Fruit fly (Drosophila melanogaster) whole organism, embryonic: ENCODE measurements around the gene CG12206.

Experiments used
- Aef1 ChIP-seq: fragments of 200-800 bp; sonication (Bioruptor generic); IDR thresholded peaks from 3 replicates; pipeline ENCODE4 v1.3.6; 2022; ENCODE audit warnings: missing biosample characterization, missing genetic modification characterization
- Antp ChIP-seq: fragments of 200-800 bp; sonication (Bioruptor generic); optimal IDR thresholded peaks from 3 replicates; lab custom pipeline; 2016; ENCODE audit warnings: missing biosample characterization, missing genetic modification characterization
- B-H1 ChIP-seq: fragments of 200-800 bp; sonication (Bioruptor generic); IDR thresholded peaks from 3 replicates; pipeline ENCODE4 v1.3.6; 2022; ENCODE audit warnings: missing biosample characterization, missing genetic modification characterization
- B-H2 ChIP-seq: fragments of 200-800 bp; sonication (Bioruptor generic); optimal IDR thresholded peaks from 2 replicates; lab custom pipeline; 2018; ENCODE audit warnings: missing biosample characterization, mild to moderate bottlenecking, missing genetic modification characterization
- CG11247 ChIP-seq: fragments of 200-800 bp; sonication (Bioruptor generic); IDR thresholded peaks from 2 replicates; pipeline ENCODE4 v1.3.6; 2022; ENCODE audit warnings: missing biosample characterization, missing genetic modification characterization
- CG11398 ChIP-seq: fragments of 200-800 bp; sonication (Bioruptor generic); optimal IDR thresholded peaks from 2 replicates; lab custom pipeline; 2016; ENCODE audit warnings: missing biosample characterization, missing genetic modification characterization
- CG11560 ChIP-seq: fragments of 200-800 bp; sonication (Bioruptor generic); IDR thresholded peaks from 3 replicates; pipeline ENCODE4 v1.3.6; 2022; ENCODE audit warnings: missing biosample characterization, missing genetic modification characterization
- CG12071 ChIP-seq: fragments of 200-800 bp; sonication (Bioruptor generic); optimal IDR thresholded peaks from 3 replicates; lab custom pipeline; 2018; ENCODE audit warnings: missing biosample characterization, mild to moderate bottlenecking, missing genetic modification characterization
- CG14667 ChIP-seq: fragments of 200-800 bp; sonication (Bioruptor generic); IDR thresholded peaks from 2 replicates; pipeline ENCODE4 v1.3.6; 2022; ENCODE audit warnings: missing biosample characterization, missing genetic modification characterization
- CG14710 ChIP-seq: fragments of 200-800 bp; sonication (Bioruptor generic); optimal IDR thresholded peaks from 3 replicates; lab custom pipeline; 2019; ENCODE audit warnings: missing biosample characterization, mild to moderate bottlenecking, missing genetic modification characterization, moderate library complexity
- CG15514 ChIP-seq: fragments of 200-800 bp; sonication (Bioruptor generic); optimal IDR thresholded peaks from 3 replicates; lab custom pipeline; 2017; ENCODE audit warnings: missing biosample characterization, missing genetic modification characterization, mild to moderate bottlenecking, moderate library complexity, missing genetic modification reagents
- CG1602 ChIP-seq: fragments of 200-800 bp; sonication (Bioruptor generic); optimal IDR thresholded peaks from 3 replicates; lab custom pipeline; 2016; ENCODE audit warnings: missing biosample characterization, missing genetic modification characterization
- CG17186 ChIP-seq: fragments of 200-800 bp; sonication (Bioruptor generic); optimal IDR thresholded peaks from 3 replicates; lab custom pipeline; 2017; ENCODE audit warnings: missing biosample characterization, missing genetic modification reagents, missing genetic modification characterization
- CG17328 ChIP-seq: fragments of 200-800 bp; sonication (Bioruptor generic); IDR thresholded peaks from 2 replicates; pipeline ENCODE4 v1.3.6; 2022; ENCODE audit warnings: missing biosample characterization, missing genetic modification characterization
- CG18599 ChIP-seq: fragments of 200-800 bp; sonication (Bioruptor generic); optimal IDR thresholded peaks from 3 replicates; lab custom pipeline; 2017; ENCODE audit warnings: missing biosample characterization, missing genetic modification characterization, mild to moderate bottlenecking, moderate library complexity, missing genetic modification reagents
- CG2202 ChIP-seq: fragments of 200-800 bp; sonication (Bioruptor generic); optimal IDR thresholded peaks from 2 replicates; lab custom pipeline; 2018; ENCODE audit warnings: missing biosample characterization, mild to moderate bottlenecking, missing genetic modification characterization
- CG3163 ChIP-seq: fragments of 200-800 bp; sonication (Bioruptor generic); optimal IDR thresholded peaks from 3 replicates; lab custom pipeline; 2016; ENCODE audit warnings: missing biosample characterization, missing genetic modification characterization
- CG42726 ChIP-seq: fragments of 200-800 bp; sonication (Bioruptor generic); IDR thresholded peaks from 2 replicates; pipeline ENCODE4 v1.3.6; 2022; ENCODE audit warnings: missing biosample characterization, missing genetic modification characterization; ENCODE audit not compliant: partially characterized antibody
- CG7963 ChIP-seq: fragments of 200-800 bp; sonication (Bioruptor generic); IDR thresholded peaks from 3 replicates; pipeline ENCODE4 v1.3.6; 2022; ENCODE audit warnings: missing biosample characterization, missing genetic modification characterization; ENCODE audit not compliant: partially characterized antibody
- CG7987 ChIP-seq: fragments of 200-800 bp; sonication (Bioruptor generic); optimal IDR thresholded peaks from 2 replicates; lab custom pipeline; 2018; ENCODE audit warnings: missing biosample characterization, mild to moderate bottlenecking, missing genetic modification characterization, moderate library complexity
- CG8290 ChIP-seq, 3 experiments: fragments of 200-800 bp; sonication (Bioruptor generic); optimal IDR thresholded peaks; 2 replicates each; lab custom pipeline; 2016 to 2019; ENCODE audit warnings: missing biosample characterization in 3 of 3, missing genetic modification characterization in 3 of 3, mild to moderate bottlenecking in 2 of 3, moderate library complexity in 1 of 3
- CG8359 ChIP-seq: fragments of 200-800 bp; sonication (Bioruptor generic); optimal IDR thresholded peaks from 2 replicates; lab custom pipeline; 2017; ENCODE audit warnings: missing biosample characterization, mild to moderate bottlenecking, missing genetic modification characterization, borderline replicate concordance
- CG9215 ChIP-seq: fragments of 200-800 bp; sonication (Bioruptor generic); IDR thresholded peaks from 2 replicates; pipeline ENCODE4 v1.3.6; 2022; ENCODE audit warnings: missing biosample characterization, missing genetic modification characterization
- Camta ChIP-seq: fragments of 200-800 bp; sonication (Bioruptor generic); optimal IDR thresholded peaks from 2 replicates; lab custom pipeline; 2016; ENCODE audit warnings: missing biosample characterization, missing genetic modification characterization
- CkIIα-i1 ChIP-seq: fragments of 200-800 bp; sonication (Bioruptor generic); IDR thresholded peaks from 2 replicates; pipeline ENCODE4 v1.3.6; 2022; ENCODE audit warnings: missing biosample characterization, missing genetic modification characterization
- Deaf1 ChIP-seq: fragments of 200-800 bp; optimal IDR thresholded peaks from 3 replicates; lab custom pipeline; 2019; ENCODE audit warnings: missing biosample characterization, mild to moderate bottlenecking, missing genetic modification characterization, moderate library complexity
- Ets97D ChIP-seq: fragments of 200-800 bp; sonication (Bioruptor generic); optimal IDR thresholded peaks from 3 replicates; lab custom pipeline; 2016; ENCODE audit warnings: missing biosample characterization, missing genetic modification characterization
- GATAe ChIP-seq: fragments of 200-800 bp; sonication (Bioruptor generic); conservative IDR thresholded peaks from 2 replicates; pipeline ENCODE4 v1.3.6; 2022; ENCODE audit warnings: missing biosample characterization, missing genetic modification characterization
- Lpt ChIP-seq: fragments of >200 bp; optimal IDR thresholded peaks from 2 replicates; lab custom pipeline; 2018; ENCODE audit warnings: missing biosample characterization, missing genetic modification characterization
- NFAT ChIP-seq: fragments of 200-800 bp; sonication (Bioruptor generic); IDR thresholded peaks from 2 replicates; pipeline ENCODE4 v1.3.6; 2022; ENCODE audit warnings: missing biosample characterization, missing genetic modification characterization
- Nf-YA ChIP-seq: fragments of 200-800 bp; sonication (Bioruptor generic); IDR thresholded peaks from 2 replicates; pipeline ENCODE4 v1.3.6; 2022; ENCODE audit warnings: missing biosample characterization, missing genetic modification characterization
- PHDP ChIP-seq: fragments of 200-800 bp; sonication (Bioruptor generic); optimal IDR thresholded peaks from 3 replicates; lab custom pipeline; 2018; ENCODE audit warnings: missing biosample characterization, mild to moderate bottlenecking, missing genetic modification characterization, moderate library complexity
- Scr ChIP-seq: fragments of 200-800 bp; sonication (Bioruptor generic); IDR thresholded peaks from 2 replicates; pipeline ENCODE4 v1.3.6; 2022; ENCODE audit warnings: missing biosample characterization, missing genetic modification characterization; ENCODE audit not compliant: partially characterized antibody
- Sox100B ChIP-seq: fragments of 200-800 bp; sonication (Bioruptor generic); optimal IDR thresholded peaks from 3 replicates; lab custom pipeline; 2018; ENCODE audit warnings: missing biosample characterization, mild to moderate bottlenecking, missing genetic modification characterization
- Spps ChIP-seq: fragments of 200-800 bp; sonication (Bioruptor generic); optimal IDR thresholded peaks from 2 replicates; lab custom pipeline; 2018; ENCODE audit warnings: missing biosample characterization, mild to moderate bottlenecking, missing genetic modification characterization
- YL-1 ChIP-seq: fragments of 200-800 bp; sonication (Bioruptor generic); optimal IDR thresholded peaks from 3 replicates; lab custom pipeline; 2017; ENCODE audit warnings: missing biosample characterization, mild to moderate bottlenecking, missing genetic modification characterization
- ara ChIP-seq: fragments of 200-800 bp; sonication (Bioruptor generic); IDR thresholded peaks from 2 replicates; pipeline ENCODE4 v1.3.6; 2022; ENCODE audit warnings: missing biosample characterization, missing genetic modification characterization
- ato ChIP-seq: fragments of 200-800 bp; sonication (Bioruptor generic); IDR thresholded peaks from 2 replicates; pipeline ENCODE4 v1.3.6; 2022; ENCODE audit warnings: missing biosample characterization, missing genetic modification characterization; ENCODE audit not compliant: partially characterized antibody
- ci ChIP-seq: fragments of 200-800 bp; sonication (Bioruptor generic); IDR thresholded peaks from 3 replicates; pipeline ENCODE4 v1.3.6; 2022; ENCODE audit warnings: missing biosample characterization, missing genetic modification characterization
- cwo ChIP-seq: fragments of 200-800 bp; sonication (Bioruptor generic); optimal IDR thresholded peaks from 3 replicates; lab custom pipeline; 2017; ENCODE audit warnings: missing biosample characterization, missing genetic modification characterization, mild to moderate bottlenecking, moderate library complexity, missing genetic modification reagents
- danr ChIP-seq: fragments of 200-800 bp; sonication (Bioruptor generic); IDR thresholded peaks from 2 replicates; pipeline ENCODE4 v1.3.6; 2022; ENCODE audit warnings: missing biosample characterization, missing genetic modification characterization
- emc ChIP-seq: fragments of 200-800 bp; sonication (Bioruptor generic); optimal IDR thresholded peaks from 2 replicates; lab custom pipeline; 2016; ENCODE audit warnings: missing biosample characterization, missing genetic modification characterization
- fru ChIP-seq: fragments of >200 bp; optimal IDR thresholded peaks from 2 replicates; lab custom pipeline; 2017
- gcm2 ChIP-seq: fragments of 200-800 bp; sonication (Bioruptor generic); optimal IDR thresholded peaks from 2 replicates; lab custom pipeline; 2016; ENCODE audit warnings: missing biosample characterization, missing genetic modification characterization
- gem ChIP-seq: fragments of 200-800 bp; sonication (Bioruptor generic); optimal IDR thresholded peaks from 2 replicates; lab custom pipeline; 2019; ENCODE audit warnings: missing biosample characterization, mild to moderate bottlenecking, missing genetic modification characterization, moderate library complexity
- her ChIP-seq: fragments of 200-800 bp; sonication (Bioruptor generic); optimal IDR thresholded peaks from 2 replicates; lab custom pipeline; 2016; ENCODE audit warnings: missing biosample characterization, missing genetic modification characterization
- maf-S ChIP-seq: fragments of 200-800 bp; sonication (Bioruptor generic); optimal IDR thresholded peaks from 2 replicates; lab custom pipeline; 2016; ENCODE audit warnings: missing biosample characterization, missing genetic modification characterization
- tx ChIP-seq: fragments of 200-800 bp; sonication (Bioruptor generic); optimal IDR thresholded peaks from 2 replicates; lab custom pipeline; 2016; ENCODE audit warnings: missing biosample characterization, missing genetic modification characterization
- unc-4 ChIP-seq: fragments of 200-800 bp; sonication (Bioruptor generic); IDR thresholded peaks from 2 replicates; pipeline ENCODE4 v1.3.6; 2022; ENCODE audit warnings: missing biosample characterization, missing genetic modification characterization; ENCODE audit not compliant: partially characterized antibody
- vnd ChIP-seq: fragments of 200-800 bp; sonication (Bioruptor generic); IDR thresholded peaks from 3 replicates; pipeline ENCODE4 v1.3.6; 2022; ENCODE audit warnings: missing biosample characterization, missing genetic modification characterization; ENCODE audit not compliant: partially characterized antibody
- zf30C ChIP-seq: fragments of 200-800 bp; sonication (Bioruptor generic); optimal IDR thresholded peaks from 3 replicates; lab custom pipeline; 2018; ENCODE audit warnings: missing biosample characterization, mild to moderate bottlenecking, missing genetic modification characterization

The CG12206 gene

dm6 chrX:3485304-3485703 lies 11.0 kb upstream of the CG12206 start, which contains the start of the genes CG14270 and CG10803 (continued):
- TF ChIP-seq maf-S (GFP tag; lab: Kevin White, UChicago) (no peak), gcm2 (GFP tag; lab: Kevin White, UChicago) (no peak), CG8359 (no peak), CG15514 (GFP tag; lab: Kevin White, UChicago) (peak; percentile 93), CG11560 (tag; lab: Robert Waterston, UW) (no peak), fru (lab: Kevin White, UChicago) (no peak), CG7963 (GFP tag; lab: Robert Waterston, UW) (peak; percentile 60; the same call in 1 of the 3 replicates), ato (GFP tag; lab: Robert Waterston, UW) (0 out of 2 replicates have a peak, but pooled peaks have one; percentile 17), zf30C (GFP tag; lab: Kevin White, UChicago) (no peak), Aef1 (no peak), PHDP (tag; lab: Kevin White, UChicago) (no peak), CG42726 (GFP tag; lab: Robert Waterston, UW) (no peak), B-H2 (GFP tag; lab: Kevin White, UChicago) (no peak), CG14710 (tag; lab: Kevin White, UChicago) (peak; percentile 67), CG17186 (peak; percentile 15), CG11247 (GFP tag; lab: Robert Waterston, UW) (no peak), Sox100B (GFP tag; lab: Kevin White, UChicago) (no peak), Ets97D (peak; percentile 57), CG18599 (GFP tag; lab: Kevin White, UChicago) (no peak), CkIIα-i1 (GFP tag; lab: Robert Waterston, UW) (no peak), CG11398 (GFP tag; lab: Kevin White, UChicago) (no peak), gem (no peak), vnd (peak; percentile 85), YL-1 (GFP tag; lab: Kevin White, UChicago) (peak; percentile 52), emc (GFP tag; lab: Kevin White, UChicago) (no peak), GATAe (GFP tag; lab: Robert Waterston, UW) (no peak), CG9215 (GFP tag; lab: Robert Waterston, UW) (0 out of 2 replicates have a peak, but pooled peaks have one; percentile 15), Antp (GFP tag; lab: Kevin White, UChicago) (no peak), Scr (GFP tag; lab: Robert Waterston, UW) (peak; percentile 91), ci (GFP tag; lab: Robert Waterston, UW) (no peak), tx (GFP tag; lab: Kevin White, UChicago) (no peak), Spps (tag; lab: Kevin White, UChicago) (no peak), CG2202 (tag; lab: Kevin White, UChicago) (no peak), ara (GFP tag; lab: Robert Waterston, UW) (no peak), Lpt (GFP tag; lab: Kevin White, UChicago) (no peak), CG3163 (GFP tag; lab: Kevin White, UChicago) (no peak), NFAT (GFP tag; lab: Robert Waterston, UW) (no peak), CG7987 (GFP tag; lab: Kevin White, UChicago) (no peak), her (GFP tag; lab: Kevin White, UChicago) (no peak), CG8290 (GFP tag; optimal IDR thresholded peaks at IDR 0.05; lab: Kevin White, UChicago) (peak; percentile 38), CG8290 (tag; optimal IDR thresholded peaks at IDR 0.05; lab: Kevin White, UChicago) (no peak), cwo (GFP tag; lab: Kevin White, UChicago) (no peak), danr (GFP tag; lab: Robert Waterston, UW) (no peak), B-H1 (no peak), CG14667 (GFP tag; lab: Robert Waterston, UW) (no peak), Camta (GFP tag; lab: Kevin White, UChicago) (no peak), Nf-YA (GFP tag; lab: Robert Waterston, UW) (no peak), CG12071 (no peak), CG1602 (GFP tag; lab: Kevin White, UChicago) (no peak), CG17328 (no peak), unc-4 (GFP tag; lab: Robert Waterston, UW) (peak; percentile 85), Deaf1 (tag; lab: Kevin White, UChicago) (no peak)
